Worm (Caenorhabditis elegans) whole organism, mixed stage, embryonic: ENCODE data around the gene D1044.6.

Experiments
- M03D4.4 ChIP-seq: sonication (generic microtip); optimal IDR thresholded peaks from 2 replicates; lab custom pipeline; 2017; ENCODE audit warnings: mild to moderate bottlenecking, missing genetic modification characterization, missing compliant biosample characterization
- bed-3 ChIP-seq: fragments of 200-800 bp; sonication (Bioruptor generic); optimal IDR thresholded peaks from 3 replicates; lab custom pipeline; 2018; ENCODE audit warnings: mild to moderate bottlenecking, missing genetic modification characterization, moderate library complexity, missing compliant biosample characterization
- blmp-1 ChIP-seq: fragments of 150-350 bp; optimal IDR thresholded peaks from 2 replicates; lab custom pipeline; 2014; ENCODE audit warnings: missing biosample characterization, missing genetic modification characterization
- ceh-39 ChIP-seq: fragments of 150-350 bp; optimal IDR thresholded peaks from 2 replicates; lab custom pipeline; 2014; ENCODE audit warnings: missing biosample characterization, missing genetic modification characterization
- ceh-43 ChIP-seq: fragments of 200-800 bp; sonication (Bioruptor generic); optimal IDR thresholded peaks from 2 replicates; lab custom pipeline; 2018; ENCODE audit warnings: mild to moderate bottlenecking, missing genetic modification characterization, moderate library complexity, missing compliant biosample characterization
- ceh-83 ChIP-seq: fragments of 200-800 bp; sonication (Bioruptor generic); optimal IDR thresholded peaks from 2 replicates; lab custom pipeline; 2018; ENCODE audit warnings: mild to moderate bottlenecking, missing genetic modification characterization, missing compliant biosample characterization
- ces-1 ChIP-seq: fragments of 150-350 bp; optimal IDR thresholded peaks from 2 replicates; lab custom pipeline; 2014; ENCODE audit warnings: missing biosample characterization, missing genetic modification reagents, missing genetic modification characterization
- cnd-1 ChIP-seq: fragments of 200-800 bp; sonication (Bioruptor generic); optimal IDR thresholded peaks from 2 replicates; lab custom pipeline; 2018; ENCODE audit warnings: mild to moderate bottlenecking, missing genetic modification characterization, missing compliant biosample characterization
- drap-1 ChIP-seq: fragments of 200-800 bp; sonication (Bioruptor generic); optimal IDR thresholded peaks from 3 replicates; lab custom pipeline; 2018; ENCODE audit warnings: mild to moderate bottlenecking, missing genetic modification characterization, missing compliant biosample characterization
- elt-1 ChIP-seq: sonication (generic microtip); optimal IDR thresholded peaks from 2 replicates; lab custom pipeline; 2017; ENCODE audit warnings: missing genetic modification characterization, mild to moderate bottlenecking, missing compliant biosample characterization, antibody characterized with exemption, moderate library complexity, borderline replicate concordance; ENCODE audit not compliant: insufficient read depth
- elt-3 ChIP-seq: fragments of 150-350 bp; optimal IDR thresholded peaks from 2 replicates; lab custom pipeline; 2014; ENCODE audit warnings: missing biosample characterization, missing genetic modification characterization
- flh-1 ChIP-seq: fragments of 200-800 bp; sonication (Bioruptor generic); optimal IDR thresholded peaks from 2 replicates; lab custom pipeline; 2018; ENCODE audit warnings: mild to moderate bottlenecking, missing genetic modification characterization, moderate library complexity, missing compliant biosample characterization
- ham-2 ChIP-seq: fragments of 200-800 bp; sonication (Bioruptor generic); optimal IDR thresholded peaks from 2 replicates; lab custom pipeline; 2018; ENCODE audit warnings: mild to moderate bottlenecking, missing genetic modification characterization, missing compliant biosample characterization
- hlh-1 ChIP-seq: fragments of 150-350 bp; optimal IDR thresholded peaks from 2 replicates; lab custom pipeline; 2014; ENCODE audit warnings: missing biosample characterization, missing genetic modification reagents, missing genetic modification characterization
- lin-13 ChIP-seq: fragments of 150-350 bp; optimal IDR thresholded peaks from 2 replicates; lab custom pipeline; 2014; ENCODE audit warnings: missing biosample characterization, missing genetic modification characterization
- lin-32 ChIP-seq: fragments of 200-800 bp; sonication (Bioruptor generic); optimal IDR thresholded peaks from 2 replicates; lab custom pipeline; 2018; ENCODE audit warnings: mild to moderate bottlenecking, missing genetic modification characterization, missing compliant biosample characterization
- lsy-2 ChIP-seq: fragments of 150-350 bp; optimal IDR thresholded peaks from 2 replicates; lab custom pipeline; 2014; ENCODE audit warnings: missing biosample characterization, missing genetic modification characterization
- mab-5 ChIP-seq: fragments of 150-350 bp; optimal IDR thresholded peaks from 2 replicates; lab custom pipeline; 2014; ENCODE audit warnings: missing biosample characterization, missing genetic modification characterization
- mep-1 ChIP-seq: fragments of 150-350 bp; optimal IDR thresholded peaks from 2 replicates; lab custom pipeline; 2017; ENCODE audit warnings: missing biosample characterization, missing genetic modification reagents, missing genetic modification characterization, inconsistent platforms
- mls-2 ChIP-seq: sonication (generic microtip); optimal IDR thresholded peaks from 2 replicates; lab custom pipeline; 2016; ENCODE audit warnings: mild to moderate bottlenecking, missing genetic modification characterization, moderate library complexity, missing compliant biosample characterization
- nhr-12 ChIP-seq: fragments of 150-350 bp; optimal IDR thresholded peaks from 2 replicates; lab custom pipeline; 2014; ENCODE audit warnings: missing biosample characterization, missing genetic modification characterization
- nhr-2 ChIP-seq: fragments of 150-350 bp; optimal IDR thresholded peaks from 2 replicates; lab custom pipeline; 2014; ENCODE audit warnings: missing biosample characterization, missing genetic modification characterization
- nhr-237 ChIP-seq: fragments of 150-350 bp; optimal IDR thresholded peaks from 2 replicates; lab custom pipeline; 2014; ENCODE audit warnings: missing biosample characterization, missing genetic modification characterization
- nhr-28 ChIP-seq: fragments of 150-350 bp; optimal IDR thresholded peaks from 2 replicates; lab custom pipeline; 2014; ENCODE audit warnings: missing biosample characterization, missing genetic modification characterization
- nhr-76 ChIP-seq: sonication (generic microtip); optimal IDR thresholded peaks from 2 replicates; lab custom pipeline; 2017; ENCODE audit warnings: missing biosample characterization, missing genetic modification characterization
- pha-4 ChIP-seq: fragments of 150-350 bp; optimal IDR thresholded peaks from 2 replicates; lab custom pipeline; 2018; ENCODE audit warnings: missing biosample characterization, missing genetic modification reagents, missing genetic modification characterization
- sem-2 ChIP-seq: fragments of 200-800 bp; sonication (Bioruptor generic); optimal IDR thresholded peaks from 2 replicates; lab custom pipeline; 2018; ENCODE audit warnings: mild to moderate bottlenecking, missing genetic modification characterization, missing compliant biosample characterization
- snpc-4 ChIP-seq: fragments of 150-350 bp; optimal IDR thresholded peaks from 2 replicates; lab custom pipeline; 2014; ENCODE audit warnings: missing biosample characterization, missing genetic modification characterization
- sptf-1 ChIP-seq: sonication (generic microtip); optimal IDR thresholded peaks from 2 replicates; lab custom pipeline; 2017; ENCODE audit warnings: mild to moderate bottlenecking, missing genetic modification characterization, moderate library complexity, missing compliant biosample characterization
- tbx-8 ChIP-seq: fragments of 200-800 bp; sonication (Bioruptor generic); optimal IDR thresholded peaks from 2 replicates; lab custom pipeline; 2018; ENCODE audit warnings: mild to moderate bottlenecking, missing genetic modification characterization, moderate library complexity, missing compliant biosample characterization
- unc-120 ChIP-seq: sonication (generic microtip); optimal IDR thresholded peaks from 2 replicates; lab custom pipeline; 2017; ENCODE audit warnings: missing genetic modification characterization, missing compliant biosample characterization; ENCODE audit not compliant: poor library complexity, severe bottlenecking
- unc-39 ChIP-seq: fragments of 150-350 bp; optimal IDR thresholded peaks from 2 replicates; lab custom pipeline; 2014; ENCODE audit warnings: missing biosample characterization, missing genetic modification characterization
- unc-62 ChIP-seq: fragments of 150-350 bp; optimal IDR thresholded peaks from 2 replicates; lab custom pipeline; 2014; ENCODE audit warnings: missing biosample characterization, missing genetic modification reagents, missing genetic modification characterization
- zip-8 ChIP-seq: fragments of 150-350 bp; optimal IDR thresholded peaks from 2 replicates; lab custom pipeline; 2014; ENCODE audit warnings: missing biosample characterization, missing genetic modification characterization
- ztf-11 ChIP-seq: fragments of 150-350 bp; optimal IDR thresholded peaks from 2 replicates; lab custom pipeline; 2014; ENCODE audit warnings: missing biosample characterization, missing genetic modification characterization

Gene D1044.6

ce11 chrIII:5543050-5543449 lies at the start of gene D1044.6:
Gene D1044.6 (minus strand): TSS chrIII:5543177.
- TF ChIP-seq lsy-2 (tag; lab: Kevin White, UChicago) (no peak), unc-120 (no peak), blmp-1 (tag; lab: Kevin White, UChicago) (no peak), nhr-237 (tag; lab: Kevin White, UChicago) (no peak), hlh-1 (tag; lab: Kevin White, UChicago) (no peak), unc-39 (tag; lab: Kevin White, UChicago) (no peak), ces-1 (GFP tag; lab: Kevin White, UChicago) (no peak)

- no peak for TF ChIP-seq ceh-83 (GFP tag; lab: Kevin White, UChicago)
- TF ChIP-seq lin-13 (tag; lab: Kevin White, UChicago), result peak; percentile 55
- TF ChIP-seq mab-5 (tag; lab: Kevin White, UChicago), result no peak
- no peak for TF ChIP-seq unc-39 (tag; lab: Kevin White, UChicago)
- TF ChIP-seq lsy-2 (tag; lab: Kevin White, UChicago), result peak; percentile 76
- peak; percentile 20 for TF ChIP-seq unc-120
- TF ChIP-seq snpc-4 (tag; lab: Kevin White, UChicago), result no peak
- no peak for TF ChIP-seq nhr-28 (tag; lab: Kevin White, UChicago)
- no peak for TF ChIP-seq nhr-12
- peak; percentile 71 for TF ChIP-seq mep-1
- no peak for TF ChIP-seq ces-1 (GFP tag; lab: Kevin White, UChicago)
- TF ChIP-seq drap-1 (GFP tag; lab: Kevin White, UChicago), result no peak
- no peak for TF ChIP-seq zip-8 (tag; lab: Kevin White, UChicago)
- TF ChIP-seq cnd-1 (tag; lab: Kevin White, UChicago), result no peak
- TF ChIP-seq hlh-1 (tag; lab: Kevin White, UChicago), result no peak
- TF ChIP-seq nhr-2 (tag; lab: Kevin White, UChicago), result no peak
- no peak for TF ChIP-seq ceh-39
- TF ChIP-seq tbx-8 (GFP tag; lab: Kevin White, UChicago), result no peak
- TF ChIP-seq M03D4.4 (tag; lab: Kevin White, UChicago), result no peak
- no peak for TF ChIP-seq ham-2
- no peak for TF ChIP-seq bed-3 (GFP tag; lab: Kevin White, UChicago)
- TF ChIP-seq sptf-1, result no peak
- TF ChIP-seq mls-2 (tag; lab: Kevin White, UChicago), result no peak
- no peak for TF ChIP-seq blmp-1 (tag; lab: Kevin White, UChicago)
- no peak for TF ChIP-seq nhr-237 (tag; lab: Kevin White, UChicago)
- TF ChIP-seq unc-62 (GFP tag; lab: Kevin White, UChicago), result no peak
- TF ChIP-seq lin-32 (GFP tag; lab: Kevin White, UChicago), result no peak
- TF ChIP-seq sem-2 (GFP tag; lab: Kevin White, UChicago), result no peak
- TF ChIP-seq pha-4, result peak; percentile 41
- no peak for TF ChIP-seq nhr-76 (tag; lab: Kevin White, UChicago)
- TF ChIP-seq elt-3 (tag; lab: Kevin White, UChicago), result no peak
- TF ChIP-seq elt-1, result no peak
- TF ChIP-seq flh-1 (GFP tag; lab: Kevin White, UChicago), result no peak
- no peak for TF ChIP-seq ceh-43 (GFP tag; lab: Kevin White, UChicago)
- no peak for TF ChIP-seq ztf-11 (tag; lab: Kevin White, UChicago)
Measured at ce11 chrIII:5591668-5592149, 48.7 kb upstream of the D1044.6 start, which contains the start of the genes ddx-15 and ucr-1. Gene ddx-15 (minus strand): TSS chrIII:5591718. Gene ucr-1 (plus strand): TSS chrIII:5592135.

- TF ChIP-seq zip-8 (tag; lab: Kevin White, UChicago) (no peak), blmp-1 (tag; lab: Kevin White, UChicago) (no peak), ham-2 (no peak)
- TF ChIP-seq, all 35 proteins: peak for 0
Measured at ce11 chrIII:5588746-5589145, 45.8 kb upstream of the D1044.6 start.

DNA sequence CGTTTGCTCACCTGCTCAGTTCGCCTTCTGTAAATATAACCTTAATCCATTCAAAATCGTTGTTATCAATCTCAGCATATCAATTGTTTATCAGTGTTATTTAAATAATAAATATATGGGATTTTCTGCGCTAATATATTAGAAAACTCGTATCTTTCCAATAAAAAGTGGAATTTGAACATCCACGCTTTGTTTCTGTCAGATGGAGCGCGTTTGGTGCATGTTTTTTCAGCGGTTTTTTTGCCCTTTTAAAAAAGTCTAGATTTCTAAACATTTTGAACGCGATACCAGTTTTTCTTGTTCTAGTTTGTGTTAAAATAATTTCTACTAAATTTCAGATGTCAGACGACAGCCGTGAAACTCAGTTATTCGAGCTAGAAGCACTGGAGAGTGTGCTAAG lies 43.9 kb upstream of the D1044.6 start, which contains the start of gene F56D2.2:
F56D2.2 (plus strand) TSS at position 339 of the 400 bp plus-strand sequence.
- TF ChIP-seq drap-1 (GFP tag; lab: Kevin White, UChicago), result no peak
- TF ChIP-seq nhr-2 (tag; lab: Kevin White, UChicago), result peak; percentile 1
- TF ChIP-seq mep-1, result peak; percentile 37
- TF ChIP-seq nhr-237 (tag; lab: Kevin White, UChicago), result no peak
- no peak for TF ChIP-seq sptf-1
- no peak for TF ChIP-seq mab-5 (tag; lab: Kevin White, UChicago)
- TF ChIP-seq, all 35 proteins: peak for 2
